Worm (Caenorhabditis elegans): ENCODE results near the gene Y62H9A.14.

The Y62H9A.14 gene

DNA sequence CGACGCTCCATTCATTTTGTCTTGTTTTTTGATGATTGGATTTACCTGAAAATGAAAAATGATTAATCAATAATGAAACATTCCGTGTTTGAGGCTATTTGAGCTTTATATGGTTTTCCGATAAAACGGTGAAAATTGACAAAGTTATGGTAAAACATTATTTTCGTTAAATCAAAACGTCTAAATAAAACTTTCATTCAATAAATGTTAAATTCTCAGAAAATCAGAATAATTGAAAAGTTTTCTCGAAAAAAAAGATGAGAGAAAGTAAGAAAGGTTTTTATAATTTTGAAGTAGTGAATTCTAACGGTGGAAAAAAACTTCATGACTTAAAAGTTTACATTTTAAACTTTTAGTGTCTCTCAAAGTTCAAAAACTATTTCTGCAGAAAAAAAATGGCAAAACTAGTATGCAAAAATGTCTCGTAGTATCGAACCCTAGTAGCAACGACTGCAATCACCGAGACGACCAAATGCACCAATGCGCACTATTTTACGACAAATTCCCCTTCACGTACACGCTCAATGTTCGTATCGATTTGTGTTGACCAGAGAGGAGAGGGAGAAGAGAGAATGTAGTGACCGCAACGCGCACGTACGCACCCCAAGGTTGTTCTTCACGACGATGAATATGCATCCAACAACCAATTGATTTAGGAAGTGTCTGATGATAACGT lies 25.9 kb downstream of the Y62H9A.14 start, which contains the start of gene nfya-1 (continued):
- TF ChIP-seq mdl-1 (tag; optimal IDR thresholded peaks at IDR 0.05) (peak in 1 of 2 experiments; percentile 70), lin-38 (GFP tag; IDR thresholded peaks at IDR 0.05) (no peak), sdz-12 (GFP tag; optimal IDR thresholded peaks at IDR 0.05) (no peak), T26A8.4 (GFP tag; IDR thresholded peaks at IDR 0.05) (peak; percentile 14; the same call in 1 of the 2 replicates), ces-1 (GFP tag; optimal IDR thresholded peaks at IDR 0.05) (no peak), mep-1 (tag; optimal IDR thresholded peaks at IDR 0.05) (no peak), snpc-4 (tag; optimal IDR thresholded peaks at IDR 0.05) (no peak), Y48G9A.11 (GFP tag; IDR thresholded peaks at IDR 0.05) (no peak), lin-1 (GFP tag; IDR thresholded peaks at IDR 0.05) (no peak), nhr-77 (tag; optimal IDR thresholded peaks at IDR 0.05) (no peak), ceh-62 (tag; optimal IDR thresholded peaks at IDR 0.05) (no peak), madf-5 (GFP tag; IDR thresholded peaks at IDR 0.05) (no peak), nhr-6 (tag; optimal IDR thresholded peaks at IDR 0.05) (peak; percentile 36), mxl-3 (GFP tag; optimal IDR thresholded peaks at IDR 0.05) (peak; percentile 35), zag-1 (tag; optimal IDR thresholded peaks at IDR 0.05) (no peak), spr-1 (tag; optimal IDR thresholded peaks at IDR 0.05) (no peak), ceh-82 (tag; optimal IDR thresholded peaks at IDR 0.05) (no peak), mxl-2 (GFP tag; conservative IDR thresholded peaks at IDR 0.05) (no peak), dpl-1 (GFP tag; optimal IDR thresholded peaks at IDR 0.05) (peak; percentile 28), dmd-8 (GFP tag; IDR thresholded peaks at IDR 0.05) (no peak), nhr-28 (tag; optimal IDR thresholded peaks at IDR 0.05) (peak; percentile 60), hif-1 (tag; optimal IDR thresholded peaks at IDR 0.05) (peak; percentile 19 to 98), daf-8 (GFP tag; IDR thresholded peaks at IDR 0.05) (no peak), T20F7.1 (GFP tag; optimal IDR thresholded peaks at IDR 0.05) (no peak), arid-1 (GFP tag; conservative IDR thresholded peaks at IDR 0.05) (no peak), daf-19 (GFP tag; conservative IDR thresholded peaks at IDR 0.05) (no peak), nhr-25 (tag; optimal IDR thresholded peaks at IDR 0.05; ENCODE audit: borderline replicate concordance, insufficient read depth) (peak; percentile 71), lsy-2 (tag; optimal IDR thresholded peaks at IDR 0.05) (no peak), gei-8 (GFP tag; optimal IDR thresholded peaks at IDR 0.05) (no peak), nhr-48 (tag; optimal IDR thresholded peaks at IDR 0.05) (no peak), daf-12 (tag; optimal IDR thresholded peaks at IDR 0.05) (no peak), unc-39 (tag; optimal IDR thresholded peaks at IDR 0.05) (no peak), fos-1 (tag; optimal IDR thresholded peaks at IDR 0.05) (no peak), skn-1 (tag; optimal IDR thresholded peaks at IDR 0.05) (no peak), zip-11 (GFP tag; IDR thresholded peaks at IDR 0.05) (no peak), pqm-1 (tag; optimal IDR thresholded peaks at IDR 0.05) (no peak), nhr-11 (tag; optimal IDR thresholded peaks at IDR 0.05) (peak; percentile 13), dmd-6 (GFP tag; IDR thresholded peaks at IDR 0.05) (peak; percentile 31; the same call in 1 of the 2 replicates), F44E2.7 (GFP tag; IDR thresholded peaks at IDR 0.05) (no peak), rbr-2 (tag; optimal IDR thresholded peaks at IDR 0.05) (peak; percentile 45), mes-2 (tag; optimal IDR thresholded peaks at IDR 0.05; ENCODE audit: poor library complexity, severe bottlenecking) (peak; percentile 75), Y5F2A.4 (GFP tag; optimal IDR thresholded peaks at IDR 0.05) (no peak), tra-1 (GFP tag; IDR thresholded peaks at IDR 0.05) (no peak), zfp-3 (GFP tag; conservative IDR thresholded peaks at IDR 0.05) (no peak), duxl-1 (tag; optimal IDR thresholded peaks at IDR 0.05; ENCODE audit: poor library complexity) (peak; percentile 11), madf-9 (GFP tag; conservative IDR thresholded peaks at IDR 0.05) (0 out of 2 replicates have a peak, but pooled peaks have one; percentile 9), php-3 (GFP tag; IDR thresholded peaks at IDR 0.05) (no peak), hlh-11 (tag; optimal IDR thresholded peaks at IDR 0.05) (no peak), ZK337.2 (GFP tag; IDR thresholded peaks at IDR 0.05) (no peak), jun-1 (tag; optimal IDR thresholded peaks at IDR 0.05) (no peak), F10B5.3 (tag; optimal IDR thresholded peaks at IDR 0.05) (no peak)

Data from whole organism, L4 larva.